Worm (Caenorhabditis elegans) whole organism, early embryonic: ENCODE data around the gene C16C8.12.

Source experiments
- B0310.2 ChIP-seq: sonication (generic microtip); optimal IDR thresholded peaks from 2 replicates; lab custom pipeline; 2016; ENCODE audit warnings: mild to moderate bottlenecking, missing genetic modification characterization, missing compliant biosample characterization
- F13C5.2 ChIP-seq: sonication (generic microtip); optimal IDR thresholded peaks from 2 replicates; lab custom pipeline; 2017; ENCODE audit warnings: mild to moderate bottlenecking, missing genetic modification characterization, inconsistent platforms, missing compliant biosample characterization
- aly-1 ChIP-seq: sonication (generic microtip); optimal IDR thresholded peaks from 2 replicates; lab custom pipeline; 2016; ENCODE audit warnings: missing genetic modification characterization, missing compliant biosample characterization
- ama-1 ChIP-seq: fragments of 150-350 bp; optimal IDR thresholded peaks from 2 replicates; lab custom pipeline; 2014
- ceh-13 ChIP-seq: fragments of 200-800 bp; sonication (Bioruptor generic); optimal IDR thresholded peaks from 2 replicates; lab custom pipeline; 2018; ENCODE audit warnings: mild to moderate bottlenecking, missing genetic modification characterization, missing compliant biosample characterization
- ceh-36 ChIP-seq: sonication (generic microtip); optimal IDR thresholded peaks from 2 replicates; lab custom pipeline; 2016; ENCODE audit warnings: missing genetic modification characterization, inconsistent platforms, missing compliant biosample characterization
- ets-7 ChIP-seq: sonication (generic microtip); optimal IDR thresholded peaks from 2 replicates; lab custom pipeline; 2016; ENCODE audit warnings: missing genotype, missing genetic modification characterization, missing compliant biosample characterization
- flt-1 ChIP-seq: fragments of 200-800 bp; sonication (Bioruptor generic); IDR thresholded peaks from 2 replicates; pipeline ENCODE4 v1.3.6; 2022; ENCODE audit warnings: missing genetic modification characterization, missing compliant biosample characterization
- hmbx-1 ChIP-seq: sonication (generic microtip); optimal IDR thresholded peaks from 2 replicates; lab custom pipeline; 2016; ENCODE audit warnings: mild to moderate bottlenecking, missing genetic modification characterization, missing compliant biosample characterization
- hmg-4 ChIP-seq: fragments of 200-800 bp; sonication (Bioruptor generic); optimal IDR thresholded peaks from 2 replicates; lab custom pipeline; 2018; ENCODE audit warnings: mild to moderate bottlenecking, missing genetic modification characterization, missing compliant biosample characterization
- hnd-1 ChIP-seq: sonication (generic microtip); optimal IDR thresholded peaks from 2 replicates; lab custom pipeline; 2016; ENCODE audit warnings: missing genetic modification characterization, missing compliant biosample characterization
- pes-1 ChIP-seq: fragments of 200-800 bp; sonication (Bioruptor generic); IDR thresholded peaks from 2 replicates; pipeline ENCODE4 v1.3.6; 2022; ENCODE audit warnings: missing genetic modification reagents, missing genetic modification characterization, missing compliant biosample characterization
- scrt-1 ChIP-seq: fragments of 200-800 bp; sonication (Bioruptor generic); IDR thresholded peaks from 2 replicates; pipeline ENCODE4 v1.3.6; 2022; ENCODE audit warnings: missing genetic modification characterization, missing compliant biosample characterization
- sea-1 ChIP-seq: fragments of 200-800 bp; sonication (Bioruptor generic); conservative IDR thresholded peaks from 2 replicates; pipeline ENCODE4 v1.3.6; 2022; ENCODE audit warnings: missing genetic modification characterization, missing compliant biosample characterization
- tbx-11 ChIP-seq: fragments of 200-800 bp; sonication (Bioruptor generic); IDR thresholded peaks from 2 replicates; pipeline ENCODE4 v1.3.6; 2022; ENCODE audit warnings: missing genetic modification characterization, missing compliant biosample characterization
- tbx-37 ChIP-seq: fragments of 200-800 bp; sonication (Bioruptor generic); conservative IDR thresholded peaks from 2 replicates; pipeline ENCODE4 v1.3.6; 2022; ENCODE audit warnings: missing genetic modification reagents, missing genetic modification characterization, missing compliant biosample characterization
- tra-4 ChIP-seq: sonication (generic microtip); optimal IDR thresholded peaks from 2 replicates; lab custom pipeline; 2017; ENCODE audit warnings: missing genetic modification characterization, missing compliant biosample characterization

Gene C16C8.12

ce11 chrII:3425433-3425832, 27.1 kb upstream of the C16C8.12 start, which contains the start of gene nep-11:
Gene nep-11 (minus strand): TSS chrII:3425533.
- TF ChIP-seq ama-1 (lab: Kevin White, UChicago) (no peak), pes-1 (GFP tag; lab: Robert Waterston, UW) (no peak), B0310.2 (no peak), sea-1 (no peak), F13C5.2 (tag; lab: Kevin White, UChicago) (no peak), ceh-13 (GFP tag; lab: Kevin White, UChicago) (no peak), flt-1 (GFP tag; lab: Robert Waterston, UW) (no peak)

ce11 chrII:3428158-3428704, 24.3 kb upstream of the C16C8.12 start:
- no peak for TF ChIP-seq hmg-4
- TF ChIP-seq hmbx-1 (tag; lab: Kevin White, UChicago), result no peak
- TF ChIP-seq flt-1 (GFP tag; lab: Robert Waterston, UW), result no peak
- no peak for TF ChIP-seq scrt-1
- TF ChIP-seq ama-1 (lab: Kevin White, UChicago), result no peak
- TF ChIP-seq tbx-37, result no peak
- TF ChIP-seq B0310.2, result no peak
- no peak for TF ChIP-seq aly-1 (tag; lab: Kevin White, UChicago)
- TF ChIP-seq sea-1, result no peak
- TF ChIP-seq tra-4 (tag; lab: Kevin White, UChicago), result no peak
- TF ChIP-seq hnd-1 (tag; lab: Kevin White, UChicago), result no peak
- no peak for TF ChIP-seq pes-1 (GFP tag; lab: Robert Waterston, UW)
- TF ChIP-seq tbx-11 (GFP tag; lab: Robert Waterston, UW), result no peak
- no peak for TF ChIP-seq ceh-36 (tag; lab: Kevin White, UChicago)
- TF ChIP-seq ets-7 (tag; lab: Kevin White, UChicago), result no peak
- TF ChIP-seq ceh-13 (GFP tag; lab: Kevin White, UChicago), result no peak
- no peak for TF ChIP-seq F13C5.2 (tag; lab: Kevin White, UChicago)

- no peak for TF ChIP-seq sea-1
- TF ChIP-seq hmbx-1 (tag; lab: Kevin White, UChicago), result no peak
- TF ChIP-seq tbx-11 (GFP tag; lab: Robert Waterston, UW), result no peak
- TF ChIP-seq aly-1 (tag; lab: Kevin White, UChicago), result no peak
- no peak for TF ChIP-seq ceh-13 (GFP tag; lab: Kevin White, UChicago)
- TF ChIP-seq F13C5.2 (tag; lab: Kevin White, UChicago), result no peak
- TF ChIP-seq hmg-4, result no peak
- no peak for TF ChIP-seq flt-1 (GFP tag; lab: Robert Waterston, UW)
- TF ChIP-seq ets-7 (tag; lab: Kevin White, UChicago), result no peak
Measured at ce11 chrII:3429400-3429799, 23.1 kb upstream of the C16C8.12 start, which contains the start of gene C16C8.18. Gene C16C8.18 (plus strand): TSS chrII:3429700.

ce11 chrII:3434893-3435503, 17.5 kb upstream of the C16C8.12 start:
- TF ChIP-seq hnd-1 (tag; lab: Kevin White, UChicago) (no peak), sea-1 (no peak), tbx-37 (no peak), flt-1 (GFP tag; lab: Robert Waterston, UW) (no peak), tbx-11 (GFP tag; lab: Robert Waterston, UW) (no peak), scrt-1 (no peak), B0310.2 (no peak), ama-1 (lab: Kevin White, UChicago) (no peak), ets-7 (tag; lab: Kevin White, UChicago) (no peak), hmg-4 (no peak), F13C5.2 (tag; lab: Kevin White, UChicago) (no peak), ceh-36 (tag; lab: Kevin White, UChicago) (no peak), tra-4 (tag; lab: Kevin White, UChicago) (no peak), aly-1 (tag; lab: Kevin White, UChicago) (no peak), pes-1 (GFP tag; lab: Robert Waterston, UW) (no peak), hmbx-1 (tag; lab: Kevin White, UChicago) (no peak), ceh-13 (GFP tag; lab: Kevin White, UChicago) (no peak)

ce11 chrII:3436412-3436811, 16.1 kb upstream of the C16C8.12 start, which contains the start of gene skpo-2:
Gene skpo-2 (minus strand): TSS chrII:3436512.
- no peak for TF ChIP-seq ama-1 (lab: Kevin White, UChicago)

- no peak for TF ChIP-seq pes-1 (GFP tag; lab: Robert Waterston, UW)
- 0 out of 2 replicates have a peak, but pooled peaks have one; percentile 21 for TF ChIP-seq tbx-11 (GFP tag; lab: Robert Waterston, UW)
Measured at ce11 chrII:3437393-3437792, 15.1 kb upstream of the C16C8.12 start.

ce11 chrII:3438280-3438679, 14.2 kb upstream of the C16C8.12 start:
- TF ChIP-seq hmg-4, result no peak
- TF ChIP-seq tbx-37, result no peak
- TF ChIP-seq tbx-11 (GFP tag; lab: Robert Waterston, UW), result no peak
- TF ChIP-seq hnd-1 (tag; lab: Kevin White, UChicago), result no peak
- no peak for TF ChIP-seq aly-1 (tag; lab: Kevin White, UChicago)
- TF ChIP-seq scrt-1, result no peak
- no peak for TF ChIP-seq ceh-13 (GFP tag; lab: Kevin White, UChicago)
- no peak for TF ChIP-seq pes-1 (GFP tag; lab: Robert Waterston, UW)
- TF ChIP-seq F13C5.2 (tag; lab: Kevin White, UChicago), result no peak
- TF ChIP-seq ceh-36 (tag; lab: Kevin White, UChicago), result no peak
- TF ChIP-seq ama-1 (lab: Kevin White, UChicago), result no peak
- TF ChIP-seq tra-4 (tag; lab: Kevin White, UChicago), result no peak
